Worm (Caenorhabditis elegans) whole organism, L3 larva: ENCODE results near the gene F53A9.9.

Source experiments
- R02D3.7 ChIP-seq: fragments of 150-350 bp; optimal IDR thresholded peaks from 2 replicates; lab custom pipeline; 2014; ENCODE audit warnings: missing biosample characterization, missing genetic modification characterization
- ZK546.5 ChIP-seq: sonication (generic microtip); optimal IDR thresholded peaks from 2 replicates; lab custom pipeline; 2017; ENCODE audit warnings: missing biosample characterization, missing genetic modification characterization
- ama-1 ChIP-seq: fragments of 150-350 bp; optimal IDR thresholded peaks from 2 replicates; lab custom pipeline; 2018
- daf-12 ChIP-seq: fragments of 150-350 bp; optimal IDR thresholded peaks from 2 replicates; lab custom pipeline; 2014; ENCODE audit warnings: missing biosample characterization, missing genetic modification reagents, missing genetic modification characterization
- egl-27 ChIP-seq: sonication (generic microtip); optimal IDR thresholded peaks from 4 replicates; lab custom pipeline; 2017; ENCODE audit warnings: missing biosample characterization, missing genetic modification reagents, missing genetic modification characterization
- elt-1 ChIP-seq: fragments of 150-350 bp; optimal IDR thresholded peaks from 2 replicates; lab custom pipeline; 2014; ENCODE audit warnings: missing biosample characterization, missing genetic modification characterization
- elt-2 ChIP-seq: sonication (generic microtip); optimal IDR thresholded peaks from 2 replicates; lab custom pipeline; 2016; ENCODE audit warnings: missing genetic modification reagents, mild to moderate bottlenecking, missing genetic modification characterization, missing compliant biosample characterization
- fkh-10 ChIP-seq: sonication (generic microtip); optimal IDR thresholded peaks from 2 replicates; lab custom pipeline; 2017; ENCODE audit warnings: missing biosample characterization, missing genetic modification reagents, missing genetic modification characterization
- hmg-11 ChIP-seq: sonication (generic microtip); optimal IDR thresholded peaks from 2 replicates; lab custom pipeline; 2016; ENCODE audit warnings: missing genetic modification characterization, missing compliant biosample characterization
- jun-1 ChIP-seq: fragments of 150-350 bp; optimal IDR thresholded peaks from 2 replicates; lab custom pipeline; 2014; ENCODE audit warnings: missing biosample characterization, missing genetic modification reagents, missing genetic modification characterization
- mdl-1 ChIP-seq: fragments of 150-350 bp; optimal IDR thresholded peaks from 2 replicates; lab custom pipeline; 2014; ENCODE audit warnings: missing biosample characterization, missing genetic modification characterization
- nfya-1 ChIP-seq: sonication (generic microtip); optimal IDR thresholded peaks from 2 replicates; lab custom pipeline; 2017; ENCODE audit warnings: missing genetic modification characterization, mild to moderate bottlenecking, missing compliant biosample characterization, antibody characterized with exemption, moderate library complexity; ENCODE audit not compliant: insufficient read depth
- nhr-11 ChIP-seq: fragments of 150-350 bp; optimal IDR thresholded peaks from 2 replicates; lab custom pipeline; 2014; ENCODE audit warnings: missing biosample characterization, missing genetic modification characterization
- nhr-12 ChIP-seq: fragments of 150-350 bp; optimal IDR thresholded peaks from 2 replicates; lab custom pipeline; 2014; ENCODE audit warnings: missing biosample characterization, missing genetic modification characterization
- nhr-23 ChIP-seq: fragments of 150-350 bp; optimal IDR thresholded peaks from 2 replicates; lab custom pipeline; 2014; ENCODE audit warnings: missing biosample characterization, missing genetic modification reagents, missing genetic modification characterization
- nhr-25 ChIP-seq: sonication (generic microtip); optimal IDR thresholded peaks from 2 replicates; lab custom pipeline; 2017; ENCODE audit warnings: missing biosample characterization, missing genetic modification characterization
- nhr-28 ChIP-seq: fragments of 150-350 bp; optimal IDR thresholded peaks from 2 replicates; lab custom pipeline; 2014; ENCODE audit warnings: missing biosample characterization, missing genetic modification characterization
- nhr-67 ChIP-seq: fragments of 150-350 bp; optimal IDR thresholded peaks from 2 replicates; lab custom pipeline; 2014; ENCODE audit warnings: missing biosample characterization, missing genetic modification characterization
- nhr-76 ChIP-seq: fragments of 150-350 bp; sonication (generic microtip); optimal IDR thresholded peaks from 5 replicates; lab custom pipeline; 2014; ENCODE audit warnings: missing biosample characterization, missing genetic modification characterization
- pha-4 ChIP-seq: fragments of 150-350 bp; optimal IDR thresholded peaks from 2 replicates; lab custom pipeline; 2014; ENCODE audit warnings: missing biosample characterization, missing genetic modification reagents, missing genetic modification characterization
- pqm-1 ChIP-seq: fragments of 150-350 bp; optimal IDR thresholded peaks from 2 replicates; lab custom pipeline; 2017; ENCODE audit warnings: missing biosample characterization, missing genetic modification characterization, inconsistent platforms
- sea-2 ChIP-seq: fragments of 150-350 bp; sonication (generic microtip); optimal IDR thresholded peaks from 4 replicates; lab custom pipeline; 2014; ENCODE audit warnings: missing biosample characterization, missing genetic modification reagents, missing genetic modification characterization
- skn-1 ChIP-seq: fragments of 150-350 bp; optimal IDR thresholded peaks from 2 replicates; lab custom pipeline; 2014; ENCODE audit warnings: missing biosample characterization, missing genetic modification characterization
- snpc-4 ChIP-seq: fragments of 150-350 bp; optimal IDR thresholded peaks from 2 replicates; lab custom pipeline; 2014; ENCODE audit warnings: missing biosample characterization, missing genetic modification characterization
- tbx-2 ChIP-seq: sonication (generic microtip); optimal IDR thresholded peaks from 2 replicates; lab custom pipeline; 2016; ENCODE audit warnings: mild to moderate bottlenecking, missing genetic modification characterization, missing compliant biosample characterization
- unc-39 ChIP-seq: sonication (generic microtip); optimal IDR thresholded peaks from 4 replicates; lab custom pipeline; 2017; ENCODE audit warnings: missing biosample characterization, missing genetic modification characterization
- unc-62 ChIP-seq: fragments of 150-350 bp; sonication (generic microtip); optimal IDR thresholded peaks from 4 replicates; lab custom pipeline; 2014; ENCODE audit warnings: missing biosample characterization, missing genetic modification reagents, missing genetic modification characterization
- zag-1 ChIP-seq: fragments of 150-350 bp; optimal IDR thresholded peaks from 2 replicates; lab custom pipeline; 2014; ENCODE audit warnings: missing biosample characterization, missing genetic modification characterization
- ztf-11 ChIP-seq: fragments of 150-350 bp; optimal IDR thresholded peaks from 2 replicates; lab custom pipeline; 2014; ENCODE audit warnings: missing biosample characterization, missing genetic modification characterization

Gene F53A9.9

ce11 chrX:8718856-8719255 lies 1.7 kb downstream of the F53A9.9 start, which contains the start of gene F53A9.8:
TSS of gene F53A9.8 (minus strand) at chrX:8718904.
- peak; percentile 61 for TF ChIP-seq pqm-1 (tag; lab: Kevin White, UChicago)
- peak; percentile 71 for TF ChIP-seq pha-4 (tag; lab: Kevin White, UChicago)
- no peak for TF ChIP-seq nhr-12 (tag; lab: Kevin White, UChicago)
- TF ChIP-seq elt-2, result peak; percentile 75

ce11 chrX:8718153-8718552 lies 2.4 kb downstream of the F53A9.9 start:
- TF ChIP-seq mdl-1 (tag; lab: Kevin White, UChicago), result no peak
- no peak for TF ChIP-seq fkh-10 (GFP tag; lab: Kevin White, UChicago)
- TF ChIP-seq nfya-1 (tag; lab: Kevin White, UChicago), result no peak
- TF ChIP-seq nhr-11 (tag; lab: Kevin White, UChicago), result no peak
- TF ChIP-seq elt-2, result no peak
- TF ChIP-seq jun-1, result no peak
- peak; percentile 40 for TF ChIP-seq pha-4 (tag; lab: Kevin White, UChicago)

- TF ChIP-seq elt-2, result peak; percentile 33
- no peak for TF ChIP-seq nhr-76 (tag; lab: Kevin White, UChicago)
- TF ChIP-seq nhr-28 (tag; lab: Kevin White, UChicago), result no peak
- peak; percentile 16 for TF ChIP-seq pha-4 (tag; lab: Kevin White, UChicago)
- TF ChIP-seq zag-1, result no peak
These were observed 3.7 kb downstream of the F53A9.9 start, which contains the start of gene F53A9.7 for ce11 chrX:8716822-8717221. TSS of gene F53A9.7 (minus strand) at chrX:8716922.

DNA sequence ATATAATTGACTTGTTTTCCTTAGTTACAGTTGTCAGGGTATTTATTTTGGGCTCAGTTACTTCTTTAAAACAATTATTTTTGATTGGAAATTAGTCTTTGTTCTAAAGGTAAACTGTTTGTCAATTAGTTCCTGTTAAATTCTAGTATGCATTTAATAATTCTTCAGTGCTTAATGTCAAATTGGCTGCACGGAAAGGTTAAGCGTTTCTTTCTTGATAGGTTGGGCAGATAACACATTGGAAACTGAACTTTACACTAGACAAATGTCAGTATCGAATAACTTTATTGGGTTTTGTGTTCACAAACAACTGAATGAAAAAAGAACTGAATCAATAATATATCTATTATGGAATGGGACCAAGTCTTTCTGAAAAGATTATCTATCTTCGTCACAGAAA lies 5.7 kb downstream of the F53A9.9 start:
- TF ChIP-seq elt-2 (peak; percentile 56), nhr-76 (tag; lab: Kevin White, UChicago) (no peak), snpc-4 (tag; lab: Kevin White, UChicago) (no peak), nhr-23 (no peak)
- TF ChIP-seq, all 47 proteins: peak for 1

ce11 chrX:8713754-8714295 lies 6.7 kb downstream of the F53A9.9 start, which contains the start of gene F53A9.6:
TSS of gene F53A9.6 (minus strand) at chrX:8713804.
- TF ChIP-seq pqm-1 (tag; lab: Kevin White, UChicago) (peak; percentile 73), elt-1 (no peak), elt-2 (peak; percentile 77), jun-1 (peak; percentile 44), ztf-11 (tag; lab: Kevin White, UChicago) (no peak), pha-4 (tag; lab: Kevin White, UChicago) (peak; percentile 49)

DNA sequence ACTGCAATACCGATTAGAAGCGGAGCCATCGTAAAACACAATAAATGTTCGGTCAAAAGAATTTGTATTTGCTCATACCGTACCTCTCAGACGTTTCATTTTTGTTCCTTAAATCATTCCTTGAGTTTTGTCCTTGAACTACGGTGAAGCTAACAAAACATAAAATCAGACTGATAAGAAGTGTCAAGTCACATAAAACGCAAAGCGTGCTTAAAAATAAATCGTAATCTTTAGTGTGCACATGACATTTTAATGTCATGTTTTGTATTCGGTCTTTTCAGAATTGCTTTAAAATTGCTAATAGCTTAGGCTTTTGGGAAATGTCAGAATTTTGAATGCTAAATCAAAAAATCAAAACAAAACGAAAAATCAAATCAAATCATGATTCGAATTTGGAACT lies 7.9 kb downstream of the F53A9.9 start:
- TF ChIP-seq unc-62 (GFP tag; lab: Kevin White, UChicago) (no peak), ama-1 (lab: Kevin White, UChicago) (no peak), sea-2 (GFP tag; lab: Kevin White, UChicago) (no peak), elt-2 (peak; percentile 89), hmg-11 (tag; lab: Kevin White, UChicago) (no peak), pha-4 (tag; lab: Kevin White, UChicago) (peak; percentile 40), R02D3.7 (tag; lab: Kevin White, UChicago) (no peak), pqm-1 (tag; lab: Kevin White, UChicago) (peak; percentile 77), snpc-4 (tag; lab: Kevin White, UChicago) (no peak), skn-1 (tag; lab: Kevin White, UChicago) (peak; percentile 55), jun-1 (peak; percentile 43)

DNA sequence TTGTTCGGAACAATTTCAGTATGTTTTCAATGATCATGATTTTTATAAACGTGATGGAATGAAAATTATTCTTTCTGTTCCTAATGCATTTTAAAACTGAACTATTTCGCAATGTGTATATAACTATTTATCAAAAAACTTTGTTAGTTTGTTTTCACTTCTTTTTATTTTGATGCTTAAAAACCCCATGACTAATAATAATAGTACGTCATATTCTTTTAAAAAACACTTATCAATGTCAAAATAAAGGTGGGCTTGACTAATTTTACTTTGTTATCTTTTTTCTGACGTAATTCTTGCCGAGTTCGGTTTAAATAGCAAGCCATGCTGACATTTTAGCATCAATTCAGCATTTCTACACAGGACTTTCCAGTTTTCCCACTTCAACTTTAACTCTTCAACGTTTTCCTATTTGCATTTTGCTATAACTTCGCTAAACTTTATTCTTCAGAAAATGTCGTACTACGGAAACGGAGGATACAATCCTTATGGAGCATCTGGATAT lies 9.4 kb downstream of the F53A9.9 start, which contains the start of gene F53A9.1:
Gene F53A9.1, plus strand, starts transcription at position 455 of the 505 bp plus-strand sequence.
- TF ChIP-seq daf-12 (tag; lab: Kevin White, UChicago), result no peak
- peak; percentile 18 for TF ChIP-seq pqm-1 (tag; lab: Kevin White, UChicago)
- peak; percentile 1 for TF ChIP-seq pha-4 (tag; lab: Kevin White, UChicago)
- peak; percentile 28 for TF ChIP-seq elt-2
- TF ChIP-seq hmg-11 (tag; lab: Kevin White, UChicago), result no peak
- TF ChIP-seq fkh-10 (GFP tag; lab: Kevin White, UChicago), result no peak

DNA sequence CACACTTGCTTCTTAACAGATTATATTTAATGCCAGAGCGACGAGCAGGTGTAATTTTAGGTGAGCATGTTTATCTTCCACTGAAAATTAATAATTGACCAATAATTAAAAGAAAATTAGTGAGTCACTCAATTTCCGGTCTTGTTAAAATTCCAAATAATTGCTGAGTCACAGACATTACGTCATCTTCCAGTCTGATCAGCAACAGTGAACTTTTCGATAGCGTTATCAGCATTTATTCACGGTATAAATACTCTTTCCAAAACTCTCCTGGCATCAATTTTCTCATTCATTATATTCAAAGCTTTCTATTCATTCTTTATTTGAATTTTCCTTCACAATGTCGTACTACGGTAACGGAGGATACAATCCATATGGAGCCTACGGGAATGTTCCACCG lies 11.1 kb downstream of the F53A9.9 start, which contains the start of gene kreg-1:
Gene kreg-1, plus strand, starts transcription at position 341 of the 400 bp plus-strand sequence.
- TF ChIP-seq nhr-25 (tag; lab: Kevin White, UChicago) (no peak), pha-4 (tag; lab: Kevin White, UChicago) (no peak), nhr-67 (tag; lab: Kevin White, UChicago) (no peak), ZK546.5 (tag; lab: Kevin White, UChicago) (no peak), fkh-10 (GFP tag; lab: Kevin White, UChicago) (no peak), nhr-12 (tag; lab: Kevin White, UChicago) (no peak), nhr-11 (tag; lab: Kevin White, UChicago) (no peak), unc-39 (tag; lab: Kevin White, UChicago) (no peak), elt-2 (peak; percentile 56), pqm-1 (tag; lab: Kevin White, UChicago) (peak; percentile 83), tbx-2 (tag; lab: Kevin White, UChicago) (no peak), egl-27 (no peak)
- TF ChIP-seq, all 47 proteins: peak for 2
